Worm (Caenorhabditis elegans) whole organism, midembryonic: Measurements from ENCODE around the gene F20C5.6.
A peak's percentile ranks its signal among the peaks of the same experiment; 100 is the strongest.

Experiments
- T22C8.4 ChIP-seq: fragments of 200-800 bp; sonication (Bioruptor generic); IDR thresholded peaks from 2 replicates; pipeline ENCODE4 v1.3.6; 2022; ENCODE audit warnings: missing genetic modification characterization, missing compliant biosample characterization
- cog-1 ChIP-seq: sonication (generic microtip); optimal IDR thresholded peaks from 2 replicates; lab custom pipeline; 2016; ENCODE audit warnings: missing genetic modification characterization, missing compliant biosample characterization
- flt-1 ChIP-seq: fragments of 200-800 bp; sonication (Bioruptor generic); IDR thresholded peaks from 2 replicates; pipeline ENCODE4 v1.3.6; 2022; ENCODE audit warnings: missing genetic modification characterization, missing compliant biosample characterization
- klf-2 ChIP-seq: fragments of 200-800 bp; sonication (Bioruptor generic); conservative IDR thresholded peaks from 2 replicates; pipeline ENCODE4 v1.3.6; 2022; ENCODE audit warnings: missing genetic modification reagents, missing genetic modification characterization, missing compliant biosample characterization
- med-1 ChIP-seq: sonication (generic microtip); optimal IDR thresholded peaks from 2 replicates; lab custom pipeline; 2017; ENCODE audit warnings: missing genetic modification characterization, mild to moderate bottlenecking, missing compliant biosample characterization, antibody characterized with exemption, missing genetic modification reagents; ENCODE audit not compliant: insufficient read depth
- ref-1 ChIP-seq: fragments of 200-800 bp; sonication (Bioruptor generic); conservative IDR thresholded peaks from 2 replicates; pipeline ENCODE4 v1.3.6; 2022; ENCODE audit warnings: missing genetic modification reagents, missing genetic modification characterization, missing compliant biosample characterization
- tab-1 ChIP-seq: fragments of 200-800 bp; sonication (Bioruptor generic); IDR thresholded peaks from 2 replicates; pipeline ENCODE4 v1.3.6; 2022; ENCODE audit warnings: missing genetic modification characterization, missing compliant biosample characterization
- ztf-23 ChIP-seq: fragments of 200-800 bp; sonication (Bioruptor generic); IDR thresholded peaks from 2 replicates; pipeline ENCODE4 v1.3.6; 2022; ENCODE audit warnings: missing genetic modification reagents, missing genetic modification characterization, missing compliant biosample characterization
- ztf-29 ChIP-seq: fragments of 200-800 bp; sonication (Bioruptor generic); IDR thresholded peaks from 2 replicates; pipeline ENCODE4 v1.3.6; 2022; ENCODE audit warnings: missing genetic modification reagents, missing genetic modification characterization, missing compliant biosample characterization

F20C5.6 gene

DNA sequence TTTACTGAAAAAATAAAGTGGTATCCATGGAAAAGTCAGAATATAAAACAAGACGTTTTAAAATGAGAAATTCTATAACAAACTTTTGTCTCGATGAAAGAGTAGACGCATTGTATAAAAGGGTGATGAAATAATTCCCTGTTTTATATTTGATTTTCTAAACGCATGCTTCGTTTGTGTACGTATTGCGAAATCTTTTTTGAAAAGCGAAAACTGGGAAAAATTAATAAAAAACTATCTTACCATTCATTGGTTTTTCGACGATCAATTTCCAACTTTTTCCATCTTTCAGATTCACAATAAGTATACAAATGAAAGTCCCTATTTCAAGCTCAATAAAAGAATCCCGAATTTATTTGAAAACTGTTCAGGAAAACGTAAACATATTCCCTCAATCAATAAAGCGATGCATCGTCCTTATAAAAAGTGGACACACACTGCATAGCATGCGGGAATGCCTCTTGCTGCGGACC is 11.9 kb upstream of the F20C5.6 start, which contains the start of gene C33D9.13:
Gene C33D9.13 (minus strand): TSS at position 423 of the 473 bp plus-strand sequence.
- TF ChIP-seq klf-2, result no peak
- no peak for TF ChIP-seq ref-1 (GFP tag; lab: Robert Waterston, UW)
- TF ChIP-seq T22C8.4 (GFP tag; lab: Robert Waterston, UW), result no peak
- TF ChIP-seq tab-1 (GFP tag; lab: Robert Waterston, UW), result no peak
- TF ChIP-seq ztf-23 (GFP tag; lab: Robert Waterston, UW), result no peak
- TF ChIP-seq flt-1 (GFP tag; lab: Robert Waterston, UW), result no peak
- TF ChIP-seq cog-1 (tag; lab: Kevin White, UChicago), result no peak
- no peak for TF ChIP-seq med-1 (GFP tag; lab: Kevin White, UChicago)
- TF ChIP-seq ztf-29 (GFP tag; lab: Robert Waterston, UW), result no peak

ce11 chrIV:8782172-8782571 is 9.2 kb upstream of the F20C5.6 start:
- no peak for TF ChIP-seq ztf-23 (GFP tag; lab: Robert Waterston, UW)
- peak; percentile 93 for TF ChIP-seq cog-1 (tag; lab: Kevin White, UChicago)
- no peak for TF ChIP-seq ref-1 (GFP tag; lab: Robert Waterston, UW)
- TF ChIP-seq tab-1 (GFP tag; lab: Robert Waterston, UW), result 0 out of 2 replicates have a peak, but pooled peaks have one; percentile 51
- TF ChIP-seq med-1 (GFP tag; lab: Kevin White, UChicago), result no peak
- TF ChIP-seq ztf-29 (GFP tag; lab: Robert Waterston, UW), result peak; percentile 92
- TF ChIP-seq klf-2, result no peak
- no peak for TF ChIP-seq T22C8.4 (GFP tag; lab: Robert Waterston, UW)
- TF ChIP-seq flt-1 (GFP tag; lab: Robert Waterston, UW), result peak; percentile 73

ce11 chrIV:8778045-8778444 is 5.0 kb upstream of the F20C5.6 start, which contains the start of gene C33D9.6:
C33D9.6 (minus strand) TSS chrIV:8778145.
- no peak for TF ChIP-seq cog-1 (tag; lab: Kevin White, UChicago)
- no peak for TF ChIP-seq ztf-29 (GFP tag; lab: Robert Waterston, UW)
- no peak for TF ChIP-seq flt-1 (GFP tag; lab: Robert Waterston, UW)
- no peak for TF ChIP-seq ref-1 (GFP tag; lab: Robert Waterston, UW)
- TF ChIP-seq ztf-23 (GFP tag; lab: Robert Waterston, UW), result no peak
- no peak for TF ChIP-seq T22C8.4 (GFP tag; lab: Robert Waterston, UW)
- TF ChIP-seq med-1 (GFP tag; lab: Kevin White, UChicago), result no peak
- TF ChIP-seq tab-1 (GFP tag; lab: Robert Waterston, UW), result no peak
- TF ChIP-seq klf-2, result no peak

DNA sequence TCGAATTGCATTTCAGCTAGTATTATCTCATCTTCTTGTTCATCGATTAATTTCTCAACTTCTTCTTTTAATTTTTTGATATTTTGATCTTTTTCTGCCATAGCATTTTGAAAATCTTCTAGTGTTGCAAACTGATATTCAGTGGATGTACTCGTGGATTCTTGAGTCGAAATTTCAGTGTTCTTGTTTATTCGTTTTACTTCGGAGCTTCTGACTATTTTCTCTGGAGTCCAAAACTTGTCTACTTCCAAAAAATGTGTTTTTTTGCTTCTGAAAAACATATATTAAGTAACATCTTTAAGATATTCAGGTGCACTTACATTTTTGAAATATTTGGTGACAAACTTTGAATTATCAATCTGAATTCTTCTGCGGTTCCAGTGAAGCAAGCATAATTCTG is 3.5 kb downstream of the F20C5.6 start, which contains the start of gene F20C5.5:
Gene F20C5.5 (minus strand): TSS at position 101 of the 400 bp plus-strand sequence.
- TF ChIP-seq cog-1 (tag; lab: Kevin White, UChicago) (no peak), flt-1 (GFP tag; lab: Robert Waterston, UW) (no peak), T22C8.4 (GFP tag; lab: Robert Waterston, UW) (no peak), ref-1 (GFP tag; lab: Robert Waterston, UW) (no peak), tab-1 (GFP tag; lab: Robert Waterston, UW) (no peak), ztf-23 (GFP tag; lab: Robert Waterston, UW) (no peak), klf-2 (no peak), ztf-29 (GFP tag; lab: Robert Waterston, UW) (no peak), med-1 (GFP tag; lab: Kevin White, UChicago) (no peak)

ce11 chrIV:8764567-8764966 is 8.4 kb downstream of the F20C5.6 start, which contains the start of gene cdc-50.B:
cdc-50.B (plus strand) TSS chrIV:8764867.
- no peak for TF ChIP-seq klf-2
- no peak for TF ChIP-seq ref-1 (GFP tag; lab: Robert Waterston, UW)
- no peak for TF ChIP-seq T22C8.4 (GFP tag; lab: Robert Waterston, UW)
- TF ChIP-seq ztf-23 (GFP tag; lab: Robert Waterston, UW), result no peak
- no peak for TF ChIP-seq cog-1 (tag; lab: Kevin White, UChicago)
- no peak for TF ChIP-seq tab-1 (GFP tag; lab: Robert Waterston, UW)
- no peak for TF ChIP-seq flt-1 (GFP tag; lab: Robert Waterston, UW)
- no peak for TF ChIP-seq ztf-29 (GFP tag; lab: Robert Waterston, UW)
- TF ChIP-seq med-1 (GFP tag; lab: Kevin White, UChicago), result no peak

- TF ChIP-seq ztf-23 (GFP tag; lab: Robert Waterston, UW) (no peak), klf-2 (no peak), cog-1 (tag; lab: Kevin White, UChicago) (peak; percentile 47), ref-1 (GFP tag; lab: Robert Waterston, UW) (no peak), T22C8.4 (GFP tag; lab: Robert Waterston, UW) (peak; percentile 74), med-1 (GFP tag; lab: Kevin White, UChicago) (no peak), flt-1 (GFP tag; lab: Robert Waterston, UW) (no peak), tab-1 (GFP tag; lab: Robert Waterston, UW) (no peak), ztf-29 (GFP tag; lab: Robert Waterston, UW) (no peak)
Measured at ce11 chrIV:8762471-8762870, 10.5 kb downstream of the F20C5.6 start.

DNA sequence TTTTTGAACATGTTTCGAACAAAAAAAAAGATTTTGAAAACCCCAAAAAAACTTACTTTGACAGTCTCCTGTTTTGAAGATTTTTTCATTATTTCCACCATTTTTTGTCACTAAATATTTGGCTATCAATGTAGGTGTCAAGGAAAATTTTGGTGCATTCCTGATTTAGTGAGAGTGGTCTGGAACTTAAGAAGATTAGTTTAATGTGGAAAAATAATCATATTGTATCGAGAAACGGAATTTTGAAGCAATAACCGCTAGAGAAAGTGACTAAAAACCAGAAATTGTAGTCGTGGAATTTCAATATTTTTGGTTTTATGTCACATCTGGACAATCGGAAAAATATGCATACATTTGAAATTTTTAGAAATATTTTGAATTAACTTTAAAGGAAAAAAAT is 11.1 kb downstream of the F20C5.6 start, which contains the start of the genes F20C5.11 and klp-11:
Gene F20C5.11 (minus strand): TSS at position 101 of the 400 bp plus-strand sequence.
Gene klp-11 (minus strand): TSS at position 171 of the 400 bp plus-strand sequence.
- no peak for TF ChIP-seq flt-1 (GFP tag; lab: Robert Waterston, UW)
- no peak for TF ChIP-seq klf-2
- TF ChIP-seq T22C8.4 (GFP tag; lab: Robert Waterston, UW), result no peak

ce11 chrIV:8758620-8759019 is 14.4 kb downstream of the F20C5.6 start:
- no peak for TF ChIP-seq cog-1 (tag; lab: Kevin White, UChicago)
- TF ChIP-seq T22C8.4 (GFP tag; lab: Robert Waterston, UW), result no peak
- no peak for TF ChIP-seq flt-1 (GFP tag; lab: Robert Waterston, UW)
- no peak for TF ChIP-seq med-1 (GFP tag; lab: Kevin White, UChicago)

DNA sequence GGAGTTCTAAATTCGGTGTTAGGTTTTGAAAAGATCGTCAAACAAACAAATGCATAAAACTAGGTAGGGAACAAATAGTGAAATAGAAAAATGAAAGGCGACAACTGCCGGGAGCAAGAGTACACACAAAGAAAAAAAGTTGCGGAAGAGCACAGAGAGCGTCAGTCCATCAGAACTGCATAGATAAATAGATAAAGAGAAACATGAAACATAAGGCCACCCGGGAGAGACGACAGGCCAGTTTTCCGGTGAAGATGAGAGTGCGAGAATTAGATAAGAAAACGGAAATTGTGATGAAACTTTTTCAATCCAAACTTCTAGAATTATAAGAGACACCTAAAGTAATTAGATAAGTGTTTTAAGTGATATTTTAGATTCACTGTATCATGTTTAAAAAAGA is 15.3 kb downstream of the F20C5.6 start:
- TF ChIP-seq klf-2, result no peak
- TF ChIP-seq tab-1 (GFP tag; lab: Robert Waterston, UW), result no peak
- no peak for TF ChIP-seq T22C8.4 (GFP tag; lab: Robert Waterston, UW)
- TF ChIP-seq ztf-29 (GFP tag; lab: Robert Waterston, UW), result no peak
- TF ChIP-seq ztf-23 (GFP tag; lab: Robert Waterston, UW), result no peak
- no peak for TF ChIP-seq flt-1 (GFP tag; lab: Robert Waterston, UW)
- no peak for TF ChIP-seq ref-1 (GFP tag; lab: Robert Waterston, UW)
- no peak for TF ChIP-seq cog-1 (tag; lab: Kevin White, UChicago)
- TF ChIP-seq med-1 (GFP tag; lab: Kevin White, UChicago), result no peak
